Fruit fly (Drosophila melanogaster): ENCODE measurements around the gene S6k.
A peak's percentile ranks its signal among the peaks of the same experiment; 100 is the strongest.

The S6k gene

dm6 chr3L:5809642-5810279, 970 bp downstream of the S6k start (continued):
- no peak for TF ChIP-seq CG18764 (GFP tag; optimal IDR thresholded peaks at IDR 0.05)
- no peak for TF ChIP-seq Fer3 (tag; optimal IDR thresholded peaks at IDR 0.05)
- no peak for TF ChIP-seq tin (GFP tag; optimal IDR thresholded peaks at IDR 0.05)
- TF ChIP-seq CG11695 (GFP tag; IDR thresholded peaks at IDR 0.05) = no peak
- no peak for TF ChIP-seq ase (GFP tag; IDR thresholded peaks at IDR 0.05)
- TF ChIP-seq chinmo (GFP tag; IDR thresholded peaks at IDR 0.05; ENCODE audit: partially characterized antibody) = peak; percentile 99
- no peak for TF ChIP-seq Fer2 (tag; optimal IDR thresholded peaks at IDR 0.05)
- no peak for TF ChIP-seq CG4730 (GFP tag; IDR thresholded peaks at IDR 0.05)
- TF ChIP-seq Dp (GFP tag; optimal IDR thresholded peaks at IDR 0.05) = no peak
- TF ChIP-seq CG1602 (GFP tag; optimal IDR thresholded peaks at IDR 0.05) = no peak
- TF ChIP-seq sob (GFP tag; IDR thresholded peaks at IDR 0.05) = no peak
- no peak for TF ChIP-seq CG2202 (tag; optimal IDR thresholded peaks at IDR 0.05)
- no peak for TF ChIP-seq Dek (tag; optimal IDR thresholded peaks at IDR 0.05)
- TF ChIP-seq sisA (GFP tag; IDR thresholded peaks at IDR 0.05) = no peak
- no peak for TF ChIP-seq wdn (GFP tag; IDR thresholded peaks at IDR 0.05)
- no peak for TF ChIP-seq Dfd (GFP tag; optimal IDR thresholded peaks at IDR 0.05)
- no peak for TF ChIP-seq CG6654 (GFP tag; optimal IDR thresholded peaks at IDR 0.05)
- TF ChIP-seq Oaz (GFP tag; IDR thresholded peaks at IDR 0.05) = no peak
- no peak for TF ChIP-seq Asciz (GFP tag; optimal IDR thresholded peaks at IDR 0.05)
- TF ChIP-seq tup (GFP tag; optimal IDR thresholded peaks at IDR 0.05) = peak; percentile 10
- no peak for TF ChIP-seq CG16779 (GFP tag; IDR thresholded peaks at IDR 0.05)
- TF ChIP-seq croc (GFP tag; conservative IDR thresholded peaks at IDR 0.05) = no peak
- no peak for TF ChIP-seq Atf3 (GFP tag; optimal IDR thresholded peaks at IDR 0.05)
- TF ChIP-seq CG4707 (GFP tag; optimal IDR thresholded peaks at IDR 0.05) = no peak
- TF ChIP-seq vnd (GFP tag; IDR thresholded peaks at IDR 0.05; ENCODE audit: partially characterized antibody) = 0 out of 3 replicates have a peak, but pooled peaks have one; percentile 46
- TF ChIP-seq Bteb2 (GFP tag; optimal IDR thresholded peaks at IDR 0.05) = no peak
- TF ChIP-seq Ets65A (GFP tag) = peak; percentile 51
- TF ChIP-seq CG8944 (GFP tag; optimal IDR thresholded peaks at IDR 0.05) = no peak
- no peak for TF ChIP-seq CG18619 (GFP tag; optimal IDR thresholded peaks at IDR 0.05)
- TF ChIP-seq CG34224 (GFP tag; IDR thresholded peaks at IDR 0.05; ENCODE audit: partially characterized antibody) = no peak
- TF ChIP-seq CG2712 (tag; optimal IDR thresholded peaks at IDR 0.05) = no peak
- no peak; the same call in 1 of the 2 replicates for TF ChIP-seq Lim3 (GFP tag; IDR thresholded peaks at IDR 0.05)
- TF ChIP-seq zen2 (GFP tag; IDR thresholded peaks at IDR 0.05; ENCODE audit: partially characterized antibody) = no peak
- TF ChIP-seq CG1024 (GFP tag; IDR thresholded peaks at IDR 0.05) = no peak
- no peak for TF ChIP-seq corto (GFP tag; optimal IDR thresholded peaks at IDR 0.05)
- TF ChIP-seq chm (GFP tag; IDR thresholded peaks at IDR 0.05) = 0 out of 2 replicates have a peak, but pooled peaks have one; percentile 16
- TF ChIP-seq z (GFP tag; IDR thresholded peaks at IDR 0.05) = peak; percentile 27; the same call in 1 of the 3 replicates
- TF ChIP-seq CG17328 (GFP tag; IDR thresholded peaks at IDR 0.05) = no peak
- TF ChIP-seq vfl (GFP tag; optimal IDR thresholded peaks at IDR 0.05) = no peak
- peak; percentile 38; the same call in 1 of the 2 replicates for TF ChIP-seq ttk (GFP tag; IDR thresholded peaks at IDR 0.05)
- TF ChIP-seq CG4424 (GFP tag; optimal IDR thresholded peaks at IDR 0.05) = no peak
- no peak for TF ChIP-seq CG11085 (GFP tag; IDR thresholded peaks at IDR 0.05)
- TF ChIP-seq usp (GFP tag; optimal IDR thresholded peaks at IDR 0.05) = no peak
- no peak for TF ChIP-seq dimm (GFP tag; IDR thresholded peaks at IDR 0.05)
- TF ChIP-seq CG1832 (GFP tag; optimal IDR thresholded peaks at IDR 0.05) = peak; percentile 69
- peak; percentile 97 for TF ChIP-seq GATAe (GFP tag; conservative IDR thresholded peaks at IDR 0.05)
- no peak for TF ChIP-seq Dref (GFP tag; IDR thresholded peaks at IDR 0.05)
- no peak for TF ChIP-seq kay (GFP tag; optimal IDR thresholded peaks at IDR 0.05)
- TF ChIP-seq YL-1 (GFP tag; optimal IDR thresholded peaks at IDR 0.05) = no peak
- no peak for TF ChIP-seq Bgb (GFP tag; IDR thresholded peaks at IDR 0.05; ENCODE audit: partially characterized antibody)
- no peak for TF ChIP-seq eyg (GFP tag; optimal IDR thresholded peaks at IDR 0.05)

Measured in whole organism, embryonic.